Fruit fly (Drosophila melanogaster) whole organism, wandering third instar larva: ENCODE measurements around the gene CG34265.

Experiments used
- Abd-B ChIP-seq: fragments of >200 bp; optimal IDR thresholded peaks from 2 replicates; lab custom pipeline; 2017; ENCODE audit warnings: missing biosample characterization, missing genetic modification characterization
- CG32264 ChIP-seq: fragments of 200-800 bp; sonication (Bioruptor generic); optimal IDR thresholded peaks from 2 replicates; lab custom pipeline; 2016; ENCODE audit warnings: missing biosample characterization, missing genetic modification characterization
- CG9705 ChIP-seq: fragments of 200-800 bp; sonication (Bioruptor generic); optimal IDR thresholded peaks from 2 replicates; lab custom pipeline; 2018; ENCODE audit warnings: missing biosample characterization, mild to moderate bottlenecking, missing genetic modification characterization
- CrebA ChIP-seq: fragments of 200-800 bp; sonication (Bioruptor generic); optimal IDR thresholded peaks from 2 replicates; lab custom pipeline; 2016; ENCODE audit warnings: missing biosample characterization, mild to moderate bottlenecking, missing genetic modification characterization, borderline replicate concordance
- Dfd ChIP-seq: fragments of >200 bp; optimal IDR thresholded peaks from 2 replicates; lab custom pipeline; 2017; ENCODE audit warnings: missing biosample characterization, missing genetic modification characterization
- Dif ChIP-seq: fragments of 200-275, 200-300 bp; sonication (Bioruptor generic); optimal IDR thresholded peaks from 2 replicates; lab custom pipeline; 2018; ENCODE audit warnings: missing biosample characterization, missing genetic modification characterization; ENCODE audit not compliant: partially characterized antibody
- GATAd ChIP-seq: sonication (Bioruptor generic); optimal IDR thresholded peaks from 2 replicates; lab custom pipeline; 2016; ENCODE audit warnings: missing biosample characterization, missing genetic modification characterization
- HLH106 ChIP-seq: fragments of 200-800 bp; optimal IDR thresholded peaks from 3 replicates; lab custom pipeline; 2019; ENCODE audit warnings: missing biosample characterization, mild to moderate bottlenecking, missing genetic modification characterization, moderate library complexity
- Hnf4 ChIP-seq: fragments of 200-800 bp; sonication (Bioruptor generic); optimal IDR thresholded peaks from 2 replicates; lab custom pipeline; 2016; ENCODE audit warnings: missing biosample characterization, mild to moderate bottlenecking, missing genetic modification characterization
- Hr78 ChIP-seq: fragments of >200 bp; optimal IDR thresholded peaks from 2 replicates; lab custom pipeline; 2017; ENCODE audit warnings: missing biosample characterization, missing genetic modification characterization
- Hr83 ChIP-seq: fragments of 200-300 bp; sonication (Bioruptor generic); optimal IDR thresholded peaks from 2 replicates; lab custom pipeline; 2016; ENCODE audit warnings: missing biosample characterization, mild to moderate bottlenecking, missing genetic modification characterization, moderate library complexity; ENCODE audit not compliant: poor library complexity, severe bottlenecking
- Jra ChIP-seq: sonication (Bioruptor generic); optimal IDR thresholded peaks from 2 replicates; lab custom pipeline; 2016; ENCODE audit warnings: missing biosample characterization, missing genetic modification characterization
- Mio ChIP-seq: sonication (Bioruptor generic); optimal IDR thresholded peaks from 2 replicates; lab custom pipeline; 2016; ENCODE audit warnings: missing biosample characterization, missing genetic modification characterization
- Myc ChIP-seq: fragments of >200 bp; optimal IDR thresholded peaks from 2 replicates; lab custom pipeline; 2017
- N ChIP-seq: fragments of >200 bp; optimal IDR thresholded peaks from 2 replicates; lab custom pipeline; 2018; ENCODE audit warnings: missing biosample characterization, missing external identifiers, missing genetic modification characterization
- OdsH ChIP-seq: fragments of 200-800 bp; sonication (Bioruptor generic); optimal IDR thresholded peaks from 2 replicates; lab custom pipeline; 2016; ENCODE audit warnings: missing biosample characterization, mild to moderate bottlenecking, missing genetic modification characterization
- Rel ChIP-seq, 2 experiments: fragments of 200-800 bp; sonication (Bioruptor generic) in 1 of 2; optimal IDR thresholded peaks; 2 replicates in 1 of 2; 3 replicates in 1 of 2; lab custom pipeline; 2016 to 2019; ENCODE audit warnings: mild to moderate bottlenecking in 2 of 2, missing biosample characterization in 2 of 2, missing genetic modification characterization in 2 of 2, moderate library complexity in 1 of 2
- Sp1 ChIP-seq: fragments of 200-800 bp; sonication (Bioruptor generic); optimal IDR thresholded peaks from 3 replicates; lab custom pipeline; 2019; ENCODE audit warnings: missing biosample characterization, mild to moderate bottlenecking, missing genetic modification characterization, moderate library complexity
- Vsx2 ChIP-seq: fragments of 200-300, 225-300 bp; sonication (Bioruptor generic); optimal IDR thresholded peaks from 2 replicates; lab custom pipeline; 2018; ENCODE audit warnings: missing biosample characterization, missing genetic modification characterization; ENCODE audit not compliant: partially characterized antibody
- br ChIP-seq: fragments of 200-800 bp; sonication (Bioruptor generic); optimal IDR thresholded peaks from 2 replicates; lab custom pipeline; 2016; ENCODE audit warnings: missing biosample characterization, missing genetic modification characterization
- brk ChIP-seq: fragments of 200-800 bp; sonication (Bioruptor generic); optimal IDR thresholded peaks from 2 replicates; lab custom pipeline; 2016; ENCODE audit warnings: missing biosample characterization, mild to moderate bottlenecking, missing genetic modification characterization
- dl ChIP-seq, 2 experiments: fragments of 175-275, 200-275 bp in 1 of 2; fragments of 200-275 bp in 1 of 2; sonication (Bioruptor generic); optimal IDR thresholded peaks; lab custom pipeline; 2018; ENCODE audit warnings: mild to moderate bottlenecking in 2 of 2, missing biosample characterization in 2 of 2, missing genetic modification characterization in 2 of 2, moderate library complexity in 2 of 2; ENCODE audit not compliant: partially characterized antibody in 2 of 2, insufficient read depth in 1 of 2
- dmrt93B ChIP-seq: fragments of 200-800 bp; sonication (Bioruptor generic); optimal IDR thresholded peaks from 2 replicates; lab custom pipeline; 2018; ENCODE audit warnings: missing biosample characterization, mild to moderate bottlenecking, missing genetic modification characterization
- dsf ChIP-seq: sonication (Bioruptor generic); optimal IDR thresholded peaks from 2 replicates; lab custom pipeline; 2016; ENCODE audit warnings: missing biosample characterization, missing genetic modification characterization, borderline replicate concordance
- ey ChIP-seq: fragments of 200-800 bp; sonication (Bioruptor generic); optimal IDR thresholded peaks from 2 replicates; lab custom pipeline; 2016; ENCODE audit warnings: missing biosample characterization, missing genetic modification characterization
- foxo ChIP-seq, 2 experiments: fragments of 200-800 bp; sonication (Bioruptor generic); optimal IDR thresholded peaks; 2 replicates in 1 of 2; 3 replicates in 1 of 2; lab custom pipeline; 2016 to 2017; ENCODE audit warnings: missing biosample characterization in 2 of 2, missing genetic modification characterization in 2 of 2
- fru ChIP-seq: fragments of 200-800 bp; sonication (Bioruptor generic); optimal IDR thresholded peaks from 3 replicates; lab custom pipeline; 2016; ENCODE audit warnings: missing biosample characterization, mild to moderate bottlenecking, missing genetic modification characterization
- h ChIP-seq: fragments of 200-800 bp; sonication (Bioruptor generic); optimal IDR thresholded peaks from 3 replicates; lab custom pipeline; 2016; ENCODE audit warnings: missing biosample characterization, mild to moderate bottlenecking, missing genetic modification characterization
- jim ChIP-seq: fragments of 175-275, 200-325 bp; sonication (Bioruptor generic); optimal IDR thresholded peaks from 2 replicates; lab custom pipeline; 2016; ENCODE audit warnings: missing biosample characterization, mild to moderate bottlenecking, missing genetic modification characterization
- lola ChIP-seq: fragments of >200 bp; optimal IDR thresholded peaks from 2 replicates; lab custom pipeline; 2017; ENCODE audit warnings: missing biosample characterization, missing genetic modification characterization
- pan ChIP-seq: fragments of >200 bp; optimal IDR thresholded peaks from 2 replicates; lab custom pipeline; 2017
- psq ChIP-seq: fragments of 200-800 bp; sonication (Bioruptor generic); optimal IDR thresholded peaks from 3 replicates; lab custom pipeline; 2017; ENCODE audit warnings: missing biosample characterization, mild to moderate bottlenecking, missing genetic modification characterization, moderate library complexity
- rgr ChIP-seq: fragments of 200-800 bp; sonication (Bioruptor generic); optimal IDR thresholded peaks from 3 replicates; lab custom pipeline; 2016; ENCODE audit warnings: missing biosample characterization, mild to moderate bottlenecking, missing genetic modification characterization
- sage ChIP-seq: fragments of 200-800 bp; sonication (Bioruptor generic); optimal IDR thresholded peaks from 2 replicates; lab custom pipeline; 2016; ENCODE audit warnings: missing biosample characterization, mild to moderate bottlenecking, missing genetic modification characterization
- sv ChIP-seq: fragments of 200-800 bp; sonication (Bioruptor generic); optimal IDR thresholded peaks from 3 replicates; lab custom pipeline; 2016; ENCODE audit warnings: missing biosample characterization, missing genetic modification characterization
- tai ChIP-seq: sonication (Bioruptor generic); optimal IDR thresholded peaks from 2 replicates; lab custom pipeline; 2016; ENCODE audit warnings: missing biosample characterization, missing genetic modification characterization
- usp ChIP-seq: fragments of >200 bp; optimal IDR thresholded peaks from 2 replicates; lab custom pipeline; 2017; ENCODE audit warnings: missing biosample characterization, missing genetic modification characterization
- woc ChIP-seq: sonication (Bioruptor generic); optimal IDR thresholded peaks from 2 replicates; lab custom pipeline; 2016; ENCODE audit warnings: missing biosample characterization, mild to moderate bottlenecking, missing genetic modification characterization

CG34265 gene

dm6 chr3L:3247130-3248065 lies 20.9 kb upstream of the CG34265 start, which contains the start of gene CG43389:
Gene CG43389 (plus strand): TSS chr3L:3248015.
- peak; percentile 94 for TF ChIP-seq CrebA
- TF ChIP-seq sv, result no peak
- no peak for TF ChIP-seq Myc (lab: Kevin White, UChicago)
- peak; percentile 99 for TF ChIP-seq OdsH (GFP tag; lab: Kevin White, UChicago)
- no peak for TF ChIP-seq dl (GFP tag; optimal IDR thresholded peaks at IDR 0.05; lab: Kevin White, UChicago; ENCODE audit: insufficient read depth in 1 of 2, partially characterized antibody in 2 of 2)
- peak; percentile 99 for TF ChIP-seq psq (GFP tag; lab: Kevin White, UChicago)
- TF ChIP-seq Mio (GFP tag; lab: Kevin White, UChicago), result peak; percentile 89
- TF ChIP-seq woc (GFP tag; lab: Kevin White, UChicago), result peak; percentile 91
- TF ChIP-seq Abd-B, result no peak
- TF ChIP-seq lola (GFP tag; lab: Kevin White, UChicago), result no peak
- peak; percentile 80 for TF ChIP-seq Dfd (GFP tag; lab: Kevin White, UChicago)
- peak; percentile 52 for TF ChIP-seq jim (GFP tag; lab: Kevin White, UChicago)
- TF ChIP-seq HLH106, result peak; percentile 99
- TF ChIP-seq ey, result peak; percentile 99
- peak; percentile 97 for TF ChIP-seq Jra (GFP tag; lab: Kevin White, UChicago)
- peak; percentile 98 for TF ChIP-seq dmrt93B
- TF ChIP-seq Dif (GFP tag; lab: Kevin White, UChicago), result peak; percentile 38
- peak; percentile 87 to 99 for TF ChIP-seq foxo (GFP tag; optimal IDR thresholded peaks at IDR 0.05; lab: Kevin White, UChicago)
- peak; percentile 97 for TF ChIP-seq GATAd (GFP tag; lab: Kevin White, UChicago)
- no peak for TF ChIP-seq Hr78 (GFP tag; lab: Kevin White, UChicago)
- peak; percentile 100 for TF ChIP-seq Sp1
- peak; percentile 99 for TF ChIP-seq Hnf4
- TF ChIP-seq tai (GFP tag; lab: Kevin White, UChicago), result peak; percentile 97
- TF ChIP-seq usp, result no peak
- peak; percentile 99 for TF ChIP-seq br (GFP tag; lab: Kevin White, UChicago)
- peak; percentile 96 for TF ChIP-seq CG32264 (GFP tag; lab: Kevin White, UChicago)
- TF ChIP-seq fru, result peak; percentile 97
- peak; percentile 98 for TF ChIP-seq Rel (GFP tag; optimal IDR thresholded peaks at IDR 0.05; lab: Kevin White, UChicago)
- TF ChIP-seq Rel (tag; optimal IDR thresholded peaks at IDR 0.05; lab: Kevin White, UChicago), result peak; percentile 78
- TF ChIP-seq CG9705, result peak; percentile 75
- no peak for TF ChIP-seq pan (lab: Kevin White, UChicago)
- TF ChIP-seq Hr83 (GFP tag; lab: Kevin White, UChicago), result no peak
- TF ChIP-seq h, result peak; percentile 99
- peak; percentile 100 for TF ChIP-seq rgr
- TF ChIP-seq N (GFP tag; lab: Kevin White, UChicago), result no peak
- TF ChIP-seq dsf (GFP tag; lab: Kevin White, UChicago), result peak; percentile 96
- TF ChIP-seq Vsx2 (GFP tag; lab: Kevin White, UChicago), result no peak
- peak; percentile 97 for TF ChIP-seq sage (GFP tag; lab: Kevin White, UChicago)
- TF ChIP-seq brk (GFP tag; lab: Kevin White, UChicago), result peak; percentile 98
